Fruit fly (Drosophila melanogaster) whole organism, prepupa: ENCODE measurements around the gene FASN1.

ENCODE experiments used
- Blimp-1 ChIP-seq: fragments of 200-800 bp; sonication (Bioruptor generic); optimal IDR thresholded peaks from 3 replicates; lab custom pipeline; 2017; ENCODE audit warnings: missing biosample characterization, missing genetic modification characterization, mild to moderate bottlenecking, moderate library complexity, missing genetic modification reagents
- CG10631 ChIP-seq: fragments of 200-800 bp; sonication (Bioruptor generic); optimal IDR thresholded peaks from 2 replicates; lab custom pipeline; 2016; ENCODE audit warnings: missing biosample characterization, missing genetic modification characterization
- CG10669 ChIP-seq: fragments of 200-800 bp; sonication (Bioruptor generic); optimal IDR thresholded peaks from 3 replicates; lab custom pipeline; 2018; ENCODE audit warnings: missing biosample characterization, mild to moderate bottlenecking, missing genetic modification characterization, moderate library complexity
- CG11294 ChIP-seq: fragments of 200-800 bp; sonication (Bioruptor generic); IDR thresholded peaks from 2 replicates; pipeline ENCODE4 v1.3.6; 2022; ENCODE audit warnings: missing biosample characterization, missing genetic modification characterization
- CG11762 ChIP-seq: fragments of 200-800 bp; sonication (Bioruptor generic); optimal IDR thresholded peaks from 3 replicates; lab custom pipeline; 2016; ENCODE audit warnings: missing biosample characterization, missing genetic modification characterization; ENCODE audit not compliant: insufficient read depth
- CG15336 ChIP-seq: fragments of 200-800 bp; sonication (Bioruptor generic); IDR thresholded peaks from 2 replicates; pipeline ENCODE4 v1.3.6; 2022; ENCODE audit warnings: missing biosample characterization, missing genetic modification characterization
- CG1621 ChIP-seq: fragments of 200-800 bp; sonication (Bioruptor generic); optimal IDR thresholded peaks from 3 replicates; lab custom pipeline; 2018; ENCODE audit warnings: missing biosample characterization, mild to moderate bottlenecking, missing genetic modification characterization
- CG16779 ChIP-seq: fragments of 200-800 bp; sonication (Bioruptor generic); optimal IDR thresholded peaks from 3 replicates; lab custom pipeline; 2017; ENCODE audit warnings: missing biosample characterization, mild to moderate bottlenecking, missing genetic modification characterization
- CG3032 ChIP-seq: fragments of 200-800 bp; optimal IDR thresholded peaks from 2 replicates; lab custom pipeline; 2019; ENCODE audit warnings: missing biosample characterization, mild to moderate bottlenecking, missing genetic modification characterization, moderate library complexity
- CG34406 ChIP-seq: fragments of 200-800 bp; sonication (Bioruptor generic); optimal IDR thresholded peaks from 3 replicates; lab custom pipeline; 2016; ENCODE audit warnings: missing biosample characterization, missing genetic modification characterization
- CG3919 ChIP-seq: fragments of 200-800 bp; sonication (Bioruptor generic); optimal IDR thresholded peaks from 3 replicates; lab custom pipeline; 2016; ENCODE audit warnings: missing biosample characterization, missing genetic modification characterization
- CG4318 ChIP-seq: fragments of 200-800 bp; sonication (Bioruptor generic); optimal IDR thresholded peaks from 3 replicates; lab custom pipeline; 2017; ENCODE audit warnings: missing biosample characterization, mild to moderate bottlenecking, missing genetic modification characterization
- CG6163 ChIP-seq: fragments of 200-800 bp; sonication (Bioruptor generic); IDR thresholded peaks from 3 replicates; pipeline ENCODE4 v1.3.6; 2022; ENCODE audit warnings: missing biosample characterization, missing genetic modification characterization
- CG6276 ChIP-seq: fragments of 200-800 bp; sonication (Bioruptor generic); optimal IDR thresholded peaks from 2 replicates; lab custom pipeline; 2017; ENCODE audit warnings: missing biosample characterization, mild to moderate bottlenecking, missing genetic modification characterization
- CG6792 ChIP-seq: fragments of 200-800 bp; sonication (Bioruptor generic); optimal IDR thresholded peaks from 3 replicates; lab custom pipeline; 2016; ENCODE audit warnings: missing biosample characterization, missing genetic modification characterization
- CG6808 ChIP-seq: fragments of 200-800 bp; sonication (Bioruptor generic); optimal IDR thresholded peaks from 3 replicates; lab custom pipeline; 2017; ENCODE audit warnings: missing biosample characterization, missing genetic modification characterization, mild to moderate bottlenecking, moderate library complexity, missing genetic modification reagents
- CG6854 ChIP-seq: fragments of 200-800 bp; sonication (Bioruptor generic); optimal IDR thresholded peaks from 2 replicates; lab custom pipeline; 2017; ENCODE audit warnings: missing biosample characterization, mild to moderate bottlenecking, missing genetic modification characterization
- CG7368 ChIP-seq: fragments of 200-800 bp; sonication (Bioruptor generic); optimal IDR thresholded peaks from 3 replicates; lab custom pipeline; 2016; ENCODE audit warnings: missing biosample characterization, missing genetic modification characterization
- CG8119 ChIP-seq: fragments of 200-800 bp; sonication (Bioruptor generic); IDR thresholded peaks from 3 replicates; pipeline ENCODE4 v1.3.6; 2022; ENCODE audit warnings: missing biosample characterization, missing genetic modification characterization
- CG8319 ChIP-seq: fragments of 200-800 bp; sonication (Bioruptor generic); optimal IDR thresholded peaks from 3 replicates; lab custom pipeline; 2016; ENCODE audit warnings: missing biosample characterization, missing genetic modification characterization
- CG9139 ChIP-seq: fragments of 200-800 bp; sonication (Bioruptor generic); optimal IDR thresholded peaks from 3 replicates; lab custom pipeline; 2017; ENCODE audit warnings: missing biosample characterization, mild to moderate bottlenecking, missing genetic modification characterization
- Eip75B ChIP-seq: fragments of 200-800 bp; sonication (Bioruptor generic); optimal IDR thresholded peaks from 3 replicates; lab custom pipeline; 2016; ENCODE audit warnings: missing biosample characterization, missing genetic modification characterization
- Eip78C ChIP-seq: fragments of 200-800 bp; sonication (Bioruptor generic); peaks from one replicate; lab custom pipeline; 2016; ENCODE audit warnings: missing biosample characterization, missing genetic modification characterization
- Eip93F ChIP-seq: fragments of 200-800 bp; sonication (Bioruptor generic); optimal IDR thresholded peaks from 2 replicates; lab custom pipeline; 2016; ENCODE audit warnings: missing biosample characterization, mild to moderate bottlenecking, missing genetic modification characterization
- Ets96B ChIP-seq: fragments of 200-800 bp; optimal IDR thresholded peaks from 2 replicates; lab custom pipeline; 2019; ENCODE audit warnings: missing biosample characterization, mild to moderate bottlenecking, missing genetic modification characterization, moderate library complexity
- Hr38 ChIP-seq: sonication (Bioruptor generic); optimal IDR thresholded peaks from 2 replicates; lab custom pipeline; 2016; ENCODE audit warnings: missing biosample characterization, missing genetic modification characterization
- Hr39 ChIP-seq: fragments of 200-800 bp; sonication (Bioruptor generic); optimal IDR thresholded peaks from 2 replicates; lab custom pipeline; 2016; ENCODE audit warnings: missing biosample characterization, missing genetic modification characterization
- Hr4 ChIP-seq: fragments of 200-800 bp; sonication (Bioruptor generic); optimal IDR thresholded peaks from 3 replicates; lab custom pipeline; 2016; ENCODE audit warnings: missing biosample characterization, missing genetic modification characterization
- Lpt ChIP-seq: fragments of 200-800 bp; sonication (Bioruptor generic); optimal IDR thresholded peaks from 3 replicates; lab custom pipeline; 2016; ENCODE audit warnings: missing biosample characterization, missing genetic modification characterization
- Met ChIP-seq: fragments of 200-800 bp; sonication (Bioruptor generic); optimal IDR thresholded peaks from 3 replicates; lab custom pipeline; 2016; ENCODE audit warnings: missing biosample characterization, missing genetic modification characterization
- OdsH ChIP-seq: fragments of 200-800 bp; sonication (Bioruptor generic); optimal IDR thresholded peaks from 3 replicates; lab custom pipeline; 2016; ENCODE audit warnings: missing biosample characterization, missing genetic modification characterization
- Smox ChIP-seq: fragments of 200-800 bp; sonication (Bioruptor generic); optimal IDR thresholded peaks from 3 replicates; lab custom pipeline; 2016; ENCODE audit warnings: missing biosample characterization, missing genetic modification characterization
- Sox102F ChIP-seq: fragments of 200-800 bp; sonication (Bioruptor generic); optimal IDR thresholded peaks from 2 replicates; lab custom pipeline; 2016; ENCODE audit warnings: missing biosample characterization, mild to moderate bottlenecking, missing genetic modification characterization
- Sox15 ChIP-seq: fragments of 200-800 bp; sonication (Bioruptor generic); optimal IDR thresholded peaks from 3 replicates; lab custom pipeline; 2016; ENCODE audit warnings: missing biosample characterization, missing genetic modification characterization
- achi ChIP-seq: fragments of 200-800 bp; sonication (Bioruptor generic); optimal IDR thresholded peaks from 3 replicates; lab custom pipeline; 2016; ENCODE audit warnings: missing biosample characterization, missing genetic modification characterization
- cyc ChIP-seq: fragments of 200-800 bp; sonication (Bioruptor generic); optimal IDR thresholded peaks from 3 replicates; lab custom pipeline; 2016; ENCODE audit warnings: missing biosample characterization, missing genetic modification characterization
- dac ChIP-seq: fragments of 200-800 bp; sonication (Bioruptor generic); optimal IDR thresholded peaks from 2 replicates; lab custom pipeline; 2017; ENCODE audit warnings: missing biosample characterization, mild to moderate bottlenecking, missing genetic modification characterization
- dsx ChIP-seq: fragments of 200-800 bp; optimal IDR thresholded peaks from 3 replicates; lab custom pipeline; 2019; ENCODE audit warnings: missing biosample characterization, mild to moderate bottlenecking, missing genetic modification characterization, moderate library complexity; ENCODE audit not compliant: poor library complexity, severe bottlenecking
- eg ChIP-seq: fragments of 200-800 bp; sonication (Bioruptor generic); IDR thresholded peaks from 3 replicates; pipeline ENCODE4 v1.3.6; 2022; ENCODE audit warnings: missing biosample characterization, missing genetic modification characterization
- fd59A ChIP-seq: fragments of 200-800 bp; sonication (Bioruptor generic); optimal IDR thresholded peaks from 2 replicates; lab custom pipeline; 2017; ENCODE audit warnings: missing biosample characterization, mild to moderate bottlenecking, missing genetic modification characterization, missing genetic modification reagents
- fd85E ChIP-seq: fragments of 200-800 bp; sonication (Bioruptor generic); optimal IDR thresholded peaks from 3 replicates; lab custom pipeline; 2016; ENCODE audit warnings: missing biosample characterization, missing genetic modification characterization
- fkh ChIP-seq: fragments of 200-800 bp; sonication (Bioruptor generic); optimal IDR thresholded peaks from 3 replicates; lab custom pipeline; 2017; ENCODE audit warnings: missing biosample characterization, mild to moderate bottlenecking, missing genetic modification characterization, moderate library complexity
- net ChIP-seq: fragments of 200-800 bp; sonication (Bioruptor generic); optimal IDR thresholded peaks from 3 replicates; lab custom pipeline; 2016; ENCODE audit warnings: missing biosample characterization, missing genetic modification characterization
- pdm3 ChIP-seq: fragments of 200-800 bp; sonication (Bioruptor generic); optimal IDR thresholded peaks from 3 replicates; lab custom pipeline; 2016; ENCODE audit warnings: missing biosample characterization, missing genetic modification characterization
- spab ChIP-seq: fragments of 200-800 bp; sonication (Bioruptor generic); optimal IDR thresholded peaks from 2 replicates; lab custom pipeline; 2017; ENCODE audit warnings: missing biosample characterization, mild to moderate bottlenecking, missing genetic modification characterization, missing genetic modification reagents
- ss ChIP-seq, 2 experiments: fragments of 200-800 bp; sonication (Bioruptor generic); optimal IDR thresholded peaks; 2 replicates in 1 of 2; 3 replicates in 1 of 2; lab custom pipeline; 2017 to 2018; ENCODE audit warnings: mild to moderate bottlenecking in 2 of 2, missing biosample characterization in 2 of 2, missing genetic modification characterization in 2 of 2, moderate library complexity in 1 of 2
- svp ChIP-seq: fragments of 200-800 bp; sonication (Bioruptor generic); peaks from one replicate; lab custom pipeline; 2016; ENCODE audit warnings: missing biosample characterization, missing genetic modification characterization
- topi ChIP-seq: fragments of 200-800 bp; sonication (Bioruptor generic); optimal IDR thresholded peaks from 3 replicates; lab custom pipeline; 2016; ENCODE audit warnings: missing biosample characterization, missing genetic modification characterization
- vri ChIP-seq: fragments of 200-800 bp; sonication (Bioruptor generic); optimal IDR thresholded peaks from 3 replicates; lab custom pipeline; 2016; ENCODE audit warnings: missing biosample characterization, mild to moderate bottlenecking, missing genetic modification characterization

The FASN1 gene

dm6 chr2L:3100812-3101211 is 44.4 kb downstream of the FASN1 start (continued):
- TF ChIP-seq Lpt (GFP tag; lab: Kevin White, UChicago) (no peak), dac (no peak), CG6854 (no peak), vri (GFP tag; lab: Kevin White, UChicago) (no peak), Eip75B (no peak), CG7368 (GFP tag; lab: Kevin White, UChicago) (no peak), CG15336 (GFP tag; lab: Robert Waterston, UW) (peak; percentile 68), net (GFP tag; lab: Kevin White, UChicago) (no peak), topi (GFP tag; lab: Kevin White, UChicago) (no peak)

- peak; percentile 67 for TF ChIP-seq dsx (GFP tag; lab: Kevin White, UChicago)
- peak; percentile 85 for TF ChIP-seq CG4318 (GFP tag; lab: Kevin White, UChicago)
- peak; percentile 46 for TF ChIP-seq Blimp-1
- peak; percentile 81 for TF ChIP-seq Eip75B
- TF ChIP-seq CG8119 (GFP tag; lab: Robert Waterston, UW), result peak; percentile 83
- TF ChIP-seq CG11294 (GFP tag; lab: Robert Waterston, UW), result peak; percentile 84
- peak; percentile 71 for TF ChIP-seq Smox (GFP tag; lab: Kevin White, UChicago)
- peak; percentile 93 for TF ChIP-seq svp (GFP tag; lab: Kevin White, UChicago)
- peak; percentile 81 for TF ChIP-seq achi
- peak; percentile 83 for TF ChIP-seq cyc (GFP tag; lab: Kevin White, UChicago)
- peak; percentile 80 for TF ChIP-seq CG7368 (GFP tag; lab: Kevin White, UChicago)
- TF ChIP-seq CG1621 (tag; lab: Kevin White, UChicago), result no peak
- peak; percentile 85 for TF ChIP-seq CG3919
- TF ChIP-seq Eip93F, result no peak
- no peak for TF ChIP-seq Hr38
- TF ChIP-seq CG8319 (GFP tag; lab: Kevin White, UChicago), result peak; percentile 69
- TF ChIP-seq eg (GFP tag; lab: Robert Waterston, UW), result peak; percentile 84
- TF ChIP-seq OdsH, result peak; percentile 63
- peak; percentile 31 for TF ChIP-seq dac
- peak; percentile 66 for TF ChIP-seq CG6792 (GFP tag; lab: Kevin White, UChicago)
- no peak for TF ChIP-seq fkh (GFP tag; lab: Kevin White, UChicago)
- peak; percentile 89 for TF ChIP-seq CG15336 (GFP tag; lab: Robert Waterston, UW)
- TF ChIP-seq Hr4 (GFP tag; lab: Kevin White, UChicago), result peak; percentile 92
- TF ChIP-seq CG34406 (GFP tag; lab: Kevin White, UChicago), result peak; percentile 79
- TF ChIP-seq CG6163, result peak; percentile 88
- peak; percentile 82 for TF ChIP-seq Met (GFP tag; lab: Kevin White, UChicago)
- peak; percentile 65 for TF ChIP-seq fd85E
- peak; percentile 66 for TF ChIP-seq spab (GFP tag; lab: Kevin White, UChicago)
- peak; percentile 80 for TF ChIP-seq CG6276 (GFP tag; lab: Kevin White, UChicago)
- TF ChIP-seq CG16779 (tag; lab: Kevin White, UChicago), result peak; percentile 12
- TF ChIP-seq Lpt (GFP tag; lab: Kevin White, UChicago), result peak; percentile 74
- peak; percentile 55 for TF ChIP-seq fd59A (GFP tag; lab: Kevin White, UChicago)
- peak; percentile 78 for TF ChIP-seq Ets96B (tag; lab: Kevin White, UChicago)
- TF ChIP-seq Eip78C (GFP tag; lab: Kevin White, UChicago), result peak; percentile 92
- TF ChIP-seq CG3032, result peak; percentile 77
- TF ChIP-seq CG11762 (GFP tag; lab: Kevin White, UChicago), result peak; percentile 60
- TF ChIP-seq CG10669 (GFP tag; lab: Kevin White, UChicago), result peak; percentile 78
- peak; percentile 70 for TF ChIP-seq CG6808 (GFP tag; lab: Kevin White, UChicago)
- TF ChIP-seq Hr39, result peak; percentile 82
- TF ChIP-seq CG10631 (GFP tag; lab: Kevin White, UChicago), result peak; percentile 79
- TF ChIP-seq pdm3 (GFP tag; lab: Kevin White, UChicago), result peak; percentile 62
- peak; percentile 69 for TF ChIP-seq net (GFP tag; lab: Kevin White, UChicago)
- peak; percentile 49 to 69 for TF ChIP-seq ss (GFP tag; optimal IDR thresholded peaks at IDR 0.05; lab: Kevin White, UChicago)
- peak; percentile 36 for TF ChIP-seq Sox102F
- peak; percentile 69 for TF ChIP-seq topi (GFP tag; lab: Kevin White, UChicago)
- TF ChIP-seq vri (GFP tag; lab: Kevin White, UChicago), result no peak
- peak; percentile 75 for TF ChIP-seq Sox15 (GFP tag; lab: Kevin White, UChicago)
- no peak for TF ChIP-seq CG9139
Measured at dm6 chr2L:3105895-3106294, 49.5 kb downstream of the FASN1 start.
